Fruit fly (Drosophila melanogaster): ENCODE measurements around the gene Drsl1.

DNA sequence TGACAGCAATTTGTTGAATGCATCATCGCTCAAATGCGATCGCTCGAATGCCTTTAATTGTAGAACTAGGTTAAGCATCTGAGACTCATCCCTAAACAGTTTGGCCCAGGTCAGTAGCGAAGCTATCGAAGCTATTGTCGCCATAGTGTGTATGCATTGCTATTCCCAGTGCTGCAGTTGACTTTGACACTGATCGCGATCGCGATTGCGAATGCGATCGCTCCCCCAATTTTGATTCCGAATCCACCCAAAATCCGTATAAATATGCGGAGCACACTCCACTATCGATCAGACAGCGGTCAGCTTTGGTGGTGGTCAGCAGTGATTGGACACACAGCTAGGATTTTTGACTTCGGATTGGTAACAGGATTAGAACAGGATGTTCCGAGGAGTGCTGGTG, 5.8 kb downstream of the Drsl1 start, which contains the start of gene CG14961:
- TF ChIP-seq CG14711 (tag; optimal IDR thresholded peaks at IDR 0.05) (no peak), cic (GFP tag; optimal IDR thresholded peaks at IDR 0.05) (no peak), Hr96 (GFP tag; optimal IDR thresholded peaks at IDR 0.05) (no peak), Mnt (GFP tag; optimal IDR thresholded peaks at IDR 0.05) (no peak), kay (GFP tag; ENCODE audit: borderline replicate concordance) (no peak), CG7101 (tag; optimal IDR thresholded peaks at IDR 0.05) (no peak)

Data from whole organism, adult.